Worm (Caenorhabditis elegans): ENCODE results near the gene F55A11.7.

Gene F55A11.7

DNA sequence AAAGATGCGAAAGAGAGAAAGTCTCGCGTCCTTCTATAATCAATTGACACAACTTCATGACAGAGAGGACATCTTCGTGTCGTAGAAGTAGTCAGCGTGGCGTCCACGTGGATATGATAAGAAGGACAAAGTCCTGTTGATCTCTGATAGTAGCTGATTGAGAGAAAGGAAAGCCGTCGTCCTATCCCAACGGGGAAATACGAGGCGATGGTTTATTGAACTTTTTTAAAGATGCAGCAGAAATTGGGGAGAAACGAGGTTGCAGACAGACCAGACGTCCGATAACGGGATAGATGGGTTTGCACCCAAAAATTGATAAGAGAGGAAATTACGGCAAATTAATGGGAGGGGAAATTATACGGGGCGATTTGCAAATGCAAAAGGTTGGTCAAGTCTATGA, 15.3 kb upstream of the F55A11.7 start:
- TF ChIP-seq egl-5 (tag; optimal IDR thresholded peaks at IDR 0.05), result no peak
- no peak for TF ChIP-seq ceh-9 (tag; optimal IDR thresholded peaks at IDR 0.05)
- no peak for TF ChIP-seq eor-1 (tag; optimal IDR thresholded peaks at IDR 0.05)
- no peak for TF ChIP-seq ceh-82 (tag; optimal IDR thresholded peaks at IDR 0.05)
- TF ChIP-seq lin-15B (tag; optimal IDR thresholded peaks at IDR 0.05), result no peak
- peak; percentile 60 for TF ChIP-seq mml-1 (tag; optimal IDR thresholded peaks at IDR 0.05)
- no peak for TF ChIP-seq unc-39 (tag; optimal IDR thresholded peaks at IDR 0.05)
- no peak for TF ChIP-seq ztf-11 (tag; optimal IDR thresholded peaks at IDR 0.05)
- TF ChIP-seq elt-3 (tag; optimal IDR thresholded peaks at IDR 0.05), result peak; percentile 81 to 94 (median 89)
- TF ChIP-seq nhr-237 (tag; optimal IDR thresholded peaks at IDR 0.05), result no peak
- no peak for TF ChIP-seq nhr-11 (tag; optimal IDR thresholded peaks at IDR 0.05)
- TF ChIP-seq nhr-23 (tag; optimal IDR thresholded peaks at IDR 0.05), result peak; percentile 98
- no peak for TF ChIP-seq nhr-76 (tag; optimal IDR thresholded peaks at IDR 0.05)
- no peak for TF ChIP-seq nhr-77 (tag; optimal IDR thresholded peaks at IDR 0.05)
- TF ChIP-seq ceh-16 (tag; optimal IDR thresholded peaks at IDR 0.05), result no peak
- TF ChIP-seq hmg-11 (tag; optimal IDR thresholded peaks at IDR 0.05), result no peak
- TF ChIP-seq elt-1 (tag; optimal IDR thresholded peaks at IDR 0.05), result no peak
- peak; percentile 32 for TF ChIP-seq elt-2 (tag; optimal IDR thresholded peaks at IDR 0.05)
- peak; percentile 27 for TF ChIP-seq nfya-1 (tag; optimal IDR thresholded peaks at IDR 0.05; ENCODE audit: insufficient read depth)
- no peak for TF ChIP-seq ama-1 (optimal IDR thresholded peaks at IDR 0.05)
- peak; percentile 90 for TF ChIP-seq egl-27 (tag; optimal IDR thresholded peaks at IDR 0.05)
- TF ChIP-seq ztf-4 (tag; optimal IDR thresholded peaks at IDR 0.05), result no peak
- peak; percentile 65 for TF ChIP-seq lsy-12 (tag; optimal IDR thresholded peaks at IDR 0.05)
- TF ChIP-seq pha-4 (tag; optimal IDR thresholded peaks at IDR 0.05), result no peak
- TF ChIP-seq nhr-67 (tag; optimal IDR thresholded peaks at IDR 0.05), result no peak
- TF ChIP-seq zag-1 (tag; optimal IDR thresholded peaks at IDR 0.05), result no peak
- TF ChIP-seq fkh-10 (GFP tag; optimal IDR thresholded peaks at IDR 0.05), result no peak
- peak; percentile 99 for TF ChIP-seq nhr-43 (tag; optimal IDR thresholded peaks at IDR 0.05; ENCODE audit: poor library complexity, severe bottlenecking)
- TF ChIP-seq snpc-4 (tag; optimal IDR thresholded peaks at IDR 0.05), result no peak
- no peak for TF ChIP-seq fkh-2 (tag; optimal IDR thresholded peaks at IDR 0.05)
- TF ChIP-seq nhr-28 (tag; optimal IDR thresholded peaks at IDR 0.05), result no peak
- peak; percentile 41 for TF ChIP-seq ceh-28 (tag; optimal IDR thresholded peaks at IDR 0.05)
- TF ChIP-seq pqm-1 (tag; optimal IDR thresholded peaks at IDR 0.05), result no peak
- peak; percentile 46 for TF ChIP-seq jun-1 (tag; optimal IDR thresholded peaks at IDR 0.05)
- TF ChIP-seq tbx-2 (tag; optimal IDR thresholded peaks at IDR 0.05), result peak; percentile 86
- no peak for TF ChIP-seq lin-39 (tag; optimal IDR thresholded peaks at IDR 0.05)
- TF ChIP-seq nhr-25 (tag; optimal IDR thresholded peaks at IDR 0.05), result peak; percentile 96
- TF ChIP-seq mdl-1 (tag; optimal IDR thresholded peaks at IDR 0.05), result peak; percentile 76
- peak; percentile 23 for TF ChIP-seq unc-62 (GFP tag; optimal IDR thresholded peaks at IDR 0.05)
- TF ChIP-seq R02D3.7 (tag; optimal IDR thresholded peaks at IDR 0.05), result peak; percentile 69
- no peak for TF ChIP-seq skn-1 (tag; optimal IDR thresholded peaks at IDR 0.05)
- no peak for TF ChIP-seq ZK546.5 (tag; optimal IDR thresholded peaks at IDR 0.05)
- TF ChIP-seq daf-12 (tag; optimal IDR thresholded peaks at IDR 0.05), result no peak
- TF ChIP-seq aly-2 (tag; optimal IDR thresholded peaks at IDR 0.05), result no peak
- no peak for TF ChIP-seq fos-1 (tag; optimal IDR thresholded peaks at IDR 0.05)
- TF ChIP-seq sea-2 (GFP tag; optimal IDR thresholded peaks at IDR 0.05), result no peak
- TF ChIP-seq nhr-12 (tag; optimal IDR thresholded peaks at IDR 0.05), result no peak

Data from whole organism, L3 larva.